Worm (Caenorhabditis elegans): ENCODE measurements around the gene ulp-2.

DNA sequence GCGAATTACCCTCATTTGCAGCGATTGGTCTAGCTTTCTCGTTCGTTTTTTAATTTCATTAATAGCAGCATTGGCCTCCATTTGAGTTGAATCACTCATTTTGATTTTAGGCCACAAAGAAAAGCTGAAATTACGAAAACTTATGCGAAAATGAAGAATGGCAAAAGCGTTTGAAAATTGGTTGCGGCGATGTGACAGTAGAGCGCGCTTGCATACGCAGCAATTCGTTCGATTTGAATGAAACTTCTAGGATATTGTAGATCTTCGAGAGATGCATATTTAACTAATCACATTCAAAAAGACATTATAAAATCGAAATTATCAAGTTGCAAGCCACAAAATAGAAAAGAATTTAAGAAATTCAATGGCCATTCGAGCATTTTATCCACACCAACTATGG is at the start of gene ulp-2:
- TF ChIP-seq ztf-11 (tag; optimal IDR thresholded peaks at IDR 0.05) (no peak), lsy-2 (tag; optimal IDR thresholded peaks at IDR 0.05) (no peak), lin-32 (GFP tag; optimal IDR thresholded peaks at IDR 0.05) (no peak), zip-8 (tag; optimal IDR thresholded peaks at IDR 0.05) (no peak), nhr-28 (tag; optimal IDR thresholded peaks at IDR 0.05) (no peak), mep-1 (tag; optimal IDR thresholded peaks at IDR 0.05) (no peak), sptf-1 (tag; optimal IDR thresholded peaks at IDR 0.05) (no peak), lin-13 (tag; optimal IDR thresholded peaks at IDR 0.05) (no peak), nhr-237 (tag; optimal IDR thresholded peaks at IDR 0.05) (no peak), ces-1 (GFP tag; optimal IDR thresholded peaks at IDR 0.05) (no peak), pha-4 (tag; optimal IDR thresholded peaks at IDR 0.05) (no peak), unc-62 (GFP tag; optimal IDR thresholded peaks at IDR 0.05) (no peak), blmp-1 (tag; optimal IDR thresholded peaks at IDR 0.05) (no peak), elt-3 (tag; optimal IDR thresholded peaks at IDR 0.05) (no peak)
